Fruit fly (Drosophila melanogaster) whole organism, adult: ENCODE results near the gene CG11085.

ENCODE experiments used
- CG11617 ChIP-seq: fragments of 200-800 bp; sonication (Bioruptor generic); optimal IDR thresholded peaks from 2 replicates; lab custom pipeline; 2017; ENCODE audit warnings: mild to moderate bottlenecking, missing biosample characterization, missing genetic modification reagents, missing genetic modification characterization
- CG12768 ChIP-seq: fragments of 200-800 bp; sonication (Bioruptor generic); optimal IDR thresholded peaks from 2 replicates; lab custom pipeline; 2017; ENCODE audit warnings: missing biosample characterization, missing genetic modification characterization, mild to moderate bottlenecking, moderate library complexity, missing genetic modification reagents
- CG14711 ChIP-seq: fragments of 200-800 bp; sonication (Bioruptor generic); optimal IDR thresholded peaks from 2 replicates; lab custom pipeline; 2018; ENCODE audit warnings: missing biosample characterization, mild to moderate bottlenecking, missing genetic modification characterization, moderate library complexity
- CG5204 ChIP-seq: fragments of 200-800 bp; sonication (Bioruptor generic); optimal IDR thresholded peaks from 2 replicates; lab custom pipeline; 2016; ENCODE audit warnings: missing biosample characterization, missing genetic modification characterization
- CG7101 ChIP-seq: fragments of 200-800 bp; sonication (Bioruptor generic); optimal IDR thresholded peaks from 2 replicates; lab custom pipeline; 2018; ENCODE audit warnings: missing biosample characterization, mild to moderate bottlenecking, missing genetic modification characterization, moderate library complexity
- Hr96 ChIP-seq: fragments of 200-800 bp; sonication (Bioruptor generic); optimal IDR thresholded peaks from 2 replicates; lab custom pipeline; 2016; ENCODE audit warnings: missing biosample characterization, missing genetic modification characterization
- Mnt ChIP-seq: fragments of 200-800 bp; sonication (Bioruptor generic); optimal IDR thresholded peaks from 2 replicates; lab custom pipeline; 2016; ENCODE audit warnings: missing biosample characterization, mild to moderate bottlenecking, missing genetic modification characterization
- cic ChIP-seq: fragments of 200-800 bp; sonication (Bioruptor generic); optimal IDR thresholded peaks from 2 replicates; lab custom pipeline; 2017; ENCODE audit warnings: missing biosample characterization, mild to moderate bottlenecking, missing genetic modification characterization, moderate library complexity
- cnc ChIP-seq, 2 experiments: fragments of >200 bp; optimal IDR thresholded peaks; 2 replicates each; lab custom pipeline; 2017
- kay ChIP-seq: fragments of 200-800 bp; sonication (Bioruptor generic); peaks from one replicate; lab custom pipeline; 2016; ENCODE audit warnings: missing biosample characterization, missing genetic modification characterization, borderline replicate concordance
- tj ChIP-seq: fragments of 200-800 bp; sonication (Bioruptor generic); optimal IDR thresholded peaks from 3 replicates; lab custom pipeline; 2017; ENCODE audit warnings: missing biosample characterization, mild to moderate bottlenecking, missing genetic modification characterization, moderate library complexity
- toe ChIP-seq: fragments of 200-800 bp; sonication (Bioruptor generic); optimal IDR thresholded peaks from 2 replicates; lab custom pipeline; 2016; ENCODE audit warnings: missing biosample characterization, missing genetic modification characterization

- peak; percentile 72 for TF ChIP-seq Mnt (GFP tag; lab: Kevin White, UChicago)
- no peak for TF ChIP-seq CG12768 (GFP tag; lab: Kevin White, UChicago)
- TF ChIP-seq Hr96 (GFP tag; lab: Kevin White, UChicago), result peak; percentile 7
- peak; percentile 57 for TF ChIP-seq CG7101 (tag; lab: Kevin White, UChicago)
- TF ChIP-seq cic (GFP tag; lab: Kevin White, UChicago), result peak; percentile 91
- no peak for TF ChIP-seq toe (GFP tag; lab: Kevin White, UChicago)
- TF ChIP-seq cnc (optimal IDR thresholded peaks at IDR 0.05; lab: Kevin White, UChicago), result no peak
- TF ChIP-seq CG14711 (tag; lab: Kevin White, UChicago), result peak; percentile 55
- peak; percentile 32 for TF ChIP-seq CG5204
- no peak for TF ChIP-seq tj
- peak; percentile 47 for TF ChIP-seq CG11617
- no peak for TF ChIP-seq kay (GFP tag; lab: Kevin White, UChicago)
These were observed 37.3 kb upstream of the CG11085 start for dm6 chrX:12578701-12579372.
